Fruit fly (Drosophila melanogaster): ENCODE results near the gene TrpRS-m.

DNA sequence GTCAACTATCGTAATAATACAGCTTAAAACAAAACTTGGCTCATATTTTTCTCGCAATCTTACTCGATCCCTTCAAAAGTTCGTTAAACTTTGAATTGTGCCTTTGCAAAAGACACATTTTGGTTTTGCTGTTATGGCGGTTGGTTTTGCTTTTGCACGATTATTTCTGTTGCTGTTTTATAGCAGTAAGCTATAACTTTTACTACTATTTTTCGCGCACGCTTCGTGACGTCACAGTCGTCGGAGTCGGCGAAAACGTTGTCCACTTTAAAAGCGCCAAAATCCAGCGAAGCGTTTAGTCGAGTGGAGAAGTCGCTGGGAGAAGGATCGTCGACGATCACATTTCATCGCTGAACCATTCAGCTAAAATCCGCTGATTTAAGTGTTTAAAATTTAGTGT lies 37.9 kb downstream of the TrpRS-m start, which contains the start of gene CG7402:
- no peak for TF ChIP-seq salr (GFP tag; optimal IDR thresholded peaks at IDR 0.05)
- TF ChIP-seq CG6808 (GFP tag; optimal IDR thresholded peaks at IDR 0.05), result no peak
- no peak for TF ChIP-seq CG31627 (GFP tag; optimal IDR thresholded peaks at IDR 0.05)
- TF ChIP-seq acj6 (GFP tag; optimal IDR thresholded peaks at IDR 0.05), result no peak
- TF ChIP-seq CG15336 (GFP tag; IDR thresholded peaks at IDR 0.05), result no peak
- TF ChIP-seq fkh (GFP tag; optimal IDR thresholded peaks at IDR 0.05), result no peak
- TF ChIP-seq Ets21C (GFP tag; optimal IDR thresholded peaks at IDR 0.05), result no peak
- no peak for TF ChIP-seq OdsH (GFP tag; optimal IDR thresholded peaks at IDR 0.05)
- TF ChIP-seq CG6792 (GFP tag; optimal IDR thresholded peaks at IDR 0.05), result no peak
- no peak for TF ChIP-seq CG32006 (GFP tag; optimal IDR thresholded peaks at IDR 0.05)

All from whole organism, prepupa.